Fruit fly (Drosophila melanogaster): ENCODE measurements around the gene Vps16A.

Vps16A gene

DNA sequence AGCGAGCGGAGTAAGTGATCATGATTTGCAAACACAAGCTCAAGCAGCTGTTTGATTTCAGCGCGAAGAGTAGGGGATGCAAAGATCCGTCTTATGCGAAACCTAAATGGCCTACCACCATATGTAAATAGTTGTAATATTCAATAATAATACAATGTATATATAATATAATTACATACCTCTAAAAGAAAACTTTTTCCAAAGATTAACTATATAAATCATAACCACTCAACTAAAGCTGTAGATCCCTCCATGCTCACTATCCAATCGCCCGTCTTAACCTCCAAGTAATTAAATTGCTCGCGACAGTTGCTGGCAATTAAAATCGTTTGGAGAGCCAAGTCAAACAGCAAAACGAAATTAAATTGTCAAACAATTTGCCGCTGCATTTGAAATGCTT is 39.5 kb upstream of the Vps16A start (continued):
- TF ChIP-seq pan (optimal IDR thresholded peaks at IDR 0.05), result no peak
- TF ChIP-seq pan (GFP tag; optimal IDR thresholded peaks at IDR 0.05 in 1 of 2, IDR thresholded peaks at IDR 0.05 in 1 of 2), result peak in 1 of 2 experiments; percentile 90
- TF ChIP-seq CG12942 (GFP tag; optimal IDR thresholded peaks at IDR 0.05), result peak; percentile 66
- TF ChIP-seq ssp (GFP tag; IDR thresholded peaks at IDR 0.05), result peak; percentile 63
- TF ChIP-seq CG4282 (GFP tag; optimal IDR thresholded peaks at IDR 0.05), result no peak
- TF ChIP-seq Chrac-16 (GFP tag; optimal IDR thresholded peaks at IDR 0.05), result peak; percentile 70
- TF ChIP-seq az2 (GFP tag; optimal IDR thresholded peaks at IDR 0.05), result peak; percentile 50
- TF ChIP-seq fd3F (GFP tag; optimal IDR thresholded peaks at IDR 0.05), result peak; percentile 74
- TF ChIP-seq mam (GFP tag; optimal IDR thresholded peaks at IDR 0.05), result peak; percentile 24
- peak; percentile 47 for TF ChIP-seq tin (GFP tag; optimal IDR thresholded peaks at IDR 0.05)
- TF ChIP-seq Hmr (GFP tag; optimal IDR thresholded peaks at IDR 0.05), result peak; percentile 83
- peak; percentile 85 for TF ChIP-seq E2f1 (GFP tag; IDR thresholded peaks at IDR 0.05)
- TF ChIP-seq CG8388 (GFP tag; optimal IDR thresholded peaks at IDR 0.05), result peak; percentile 33
- peak; percentile 60 for TF ChIP-seq Ssrp (tag; optimal IDR thresholded peaks at IDR 0.05)
- TF ChIP-seq Dfd (GFP tag; optimal IDR thresholded peaks at IDR 0.05), result no peak
- TF ChIP-seq pros (GFP tag; optimal IDR thresholded peaks at IDR 0.05), result no peak
- TF ChIP-seq CG9932 (GFP tag; IDR thresholded peaks at IDR 0.05), result peak; percentile 81
- peak; percentile 69 for TF ChIP-seq CG32767 (GFP tag; IDR thresholded peaks at IDR 0.05)
- peak; percentile 69; the same call in 2 of the 3 replicates for TF ChIP-seq CG14050 (GFP tag; IDR thresholded peaks at IDR 0.05)
- peak; percentile 51; the same call in 1 of the 2 replicates for TF ChIP-seq Oaz (GFP tag; IDR thresholded peaks at IDR 0.05)
- peak; percentile 75 for TF ChIP-seq B-H1 (GFP tag; IDR thresholded peaks at IDR 0.05)
- TF ChIP-seq Fer1 (GFP tag; optimal IDR thresholded peaks at IDR 0.05), result peak; percentile 70
- TF ChIP-seq CG11560 (tag; IDR thresholded peaks at IDR 0.05), result 0 out of 3 replicates have a peak, but pooled peaks have one; percentile 52
- peak; percentile 80 for TF ChIP-seq Aef1 (GFP tag; IDR thresholded peaks at IDR 0.05)
- TF ChIP-seq CG15011 (GFP tag; optimal IDR thresholded peaks at IDR 0.05), result peak; percentile 62
- peak; percentile 14 for TF ChIP-seq lbe (GFP tag; optimal IDR thresholded peaks at IDR 0.05)
- peak; percentile 37 for TF ChIP-seq CG5245 (GFP tag; optimal IDR thresholded peaks at IDR 0.05)
- TF ChIP-seq CG6854 (GFP tag; optimal IDR thresholded peaks at IDR 0.05), result peak; percentile 40
- peak; percentile 46 for TF ChIP-seq CG6765 (GFP tag; optimal IDR thresholded peaks at IDR 0.05)
- TF ChIP-seq MTF-1 (GFP tag; optimal IDR thresholded peaks at IDR 0.05; ENCODE audit: borderline replicate concordance), result no peak
- TF ChIP-seq CG8478 (optimal IDR thresholded peaks at IDR 0.05), result no peak
- TF ChIP-seq CG13424 (tag; optimal IDR thresholded peaks at IDR 0.05), result peak; percentile 73
- TF ChIP-seq Ravus (GFP tag; IDR thresholded peaks at IDR 0.05), result peak; percentile 51
- no peak for TF ChIP-seq Gsc (GFP tag; IDR thresholded peaks at IDR 0.05)
- peak; percentile 76 for TF ChIP-seq tgo (GFP tag; IDR thresholded peaks at IDR 0.05)
- peak; percentile 34 for TF ChIP-seq trh (GFP tag; optimal IDR thresholded peaks at IDR 0.05)
- TF ChIP-seq zfh2 (GFP tag; optimal IDR thresholded peaks at IDR 0.05), result peak; percentile 29
- TF ChIP-seq cas (GFP tag; IDR thresholded peaks at IDR 0.05), result peak; percentile 73
- TF ChIP-seq CG16815 (GFP tag; optimal IDR thresholded peaks at IDR 0.05), result peak; percentile 51
- TF ChIP-seq CG13775 (GFP tag; optimal IDR thresholded peaks at IDR 0.05), result peak; percentile 49
- TF ChIP-seq row (GFP tag; IDR thresholded peaks at IDR 0.05), result peak; percentile 85
- no peak for TF ChIP-seq Dref (GFP tag; IDR thresholded peaks at IDR 0.05)
- TF ChIP-seq sr (GFP tag; IDR thresholded peaks at IDR 0.05), result no peak
- peak; percentile 83 for TF ChIP-seq CG15269 (tag; optimal IDR thresholded peaks at IDR 0.05)
- peak; percentile 26 for TF ChIP-seq ATbp (GFP tag; optimal IDR thresholded peaks at IDR 0.05)
- 0 out of 3 replicates have a peak, but pooled peaks have one; percentile 35 for TF ChIP-seq jigr1 (GFP tag; IDR thresholded peaks at IDR 0.05)
- TF ChIP-seq Opbp (GFP tag; IDR thresholded peaks at IDR 0.05; ENCODE audit: partially characterized antibody), result no peak
- TF ChIP-seq CG11695 (GFP tag; IDR thresholded peaks at IDR 0.05), result peak; percentile 77
- peak; percentile 56; the same call in 1 of the 2 replicates for TF ChIP-seq ttk (GFP tag; IDR thresholded peaks at IDR 0.05)
- peak; percentile 89 for TF ChIP-seq Meics (GFP tag; optimal IDR thresholded peaks at IDR 0.05)
- TF ChIP-seq vvl (GFP tag; IDR thresholded peaks at IDR 0.05), result peak; percentile 65; the same call in 1 of the 2 replicates
- no peak for TF ChIP-seq gcm2 (GFP tag; optimal IDR thresholded peaks at IDR 0.05)
